Worm (Caenorhabditis elegans) whole organism, L2 larva: ENCODE measurements around the gene pqn-39.

ENCODE experiments used
- F13H6.1 ChIP-seq: sonication (generic microtip); optimal IDR thresholded peaks from 2 replicates; lab custom pipeline; 2016; ENCODE audit warnings: missing genetic modification characterization, missing compliant biosample characterization
- alr-1 ChIP-seq: fragments of 150-350 bp; optimal IDR thresholded peaks from 2 replicates; lab custom pipeline; 2014; ENCODE audit warnings: missing biosample characterization, missing genetic modification characterization
- aly-2 ChIP-seq: fragments of 150-350 bp; optimal IDR thresholded peaks from 2 replicates; lab custom pipeline; 2014; ENCODE audit warnings: missing biosample characterization, missing genetic modification characterization
- blmp-1 ChIP-seq: sonication (generic microtip); optimal IDR thresholded peaks from 2 replicates; lab custom pipeline; 2017; ENCODE audit warnings: missing genetic modification characterization, mild to moderate bottlenecking, missing compliant biosample characterization, antibody characterized with exemption, moderate library complexity; ENCODE audit not compliant: insufficient read depth
- ceh-16 ChIP-seq: fragments of 150-350 bp; optimal IDR thresholded peaks from 2 replicates; lab custom pipeline; 2014; ENCODE audit warnings: missing biosample characterization, missing genetic modification characterization
- ceh-82 ChIP-seq: fragments of 150-350 bp; optimal IDR thresholded peaks from 2 replicates; lab custom pipeline; 2014; ENCODE audit warnings: missing biosample characterization, missing genetic modification characterization
- crh-2 ChIP-seq: sonication (generic microtip); optimal IDR thresholded peaks from 2 replicates; lab custom pipeline; 2017; ENCODE audit warnings: missing biosample characterization, missing genetic modification characterization
- dmd-4 ChIP-seq: sonication (generic microtip); optimal IDR thresholded peaks from 2 replicates; lab custom pipeline; 2017; ENCODE audit warnings: missing biosample characterization, missing genetic modification characterization
- egl-27 ChIP-seq: sonication (generic microtip); optimal IDR thresholded peaks from 3 replicates; lab custom pipeline; 2017; ENCODE audit warnings: missing biosample characterization, missing genetic modification reagents, missing genetic modification characterization
- elt-1 ChIP-seq: fragments of 150-350 bp; optimal IDR thresholded peaks from 2 replicates; lab custom pipeline; 2014; ENCODE audit warnings: missing biosample characterization, missing genetic modification characterization
- elt-3 ChIP-seq: sonication (generic microtip); optimal IDR thresholded peaks from 2 replicates; lab custom pipeline; 2017; ENCODE audit warnings: missing biosample characterization, missing genetic modification characterization
- fos-1 ChIP-seq: fragments of 150-350 bp; optimal IDR thresholded peaks from 2 replicates; lab custom pipeline; 2014; ENCODE audit warnings: missing biosample characterization, missing genetic modification characterization
- lin-11 ChIP-seq: fragments of 150-350 bp; sonication (generic microtip); optimal IDR thresholded peaks from 2 replicates; lab custom pipeline; 2014; ENCODE audit warnings: missing biosample characterization, missing genetic modification characterization, inconsistent platforms, mixed read lengths
- lin-13 ChIP-seq: fragments of 150-350 bp; optimal IDR thresholded peaks from 2 replicates; lab custom pipeline; 2014; ENCODE audit warnings: missing biosample characterization, missing genetic modification reagents, missing genetic modification characterization
- lin-39 ChIP-seq: fragments of 150-350 bp; optimal IDR thresholded peaks from 2 replicates; lab custom pipeline; 2014; ENCODE audit warnings: missing biosample characterization, missing genetic modification reagents, missing genetic modification characterization
- lsy-2 ChIP-seq, 2 experiments: fragments of 150-350 bp in 1 of 2; sonication (generic microtip) in 1 of 2; optimal IDR thresholded peaks; 2 replicates each; lab custom pipeline; 2014 to 2017; ENCODE audit warnings: missing biosample characterization in 2 of 2, missing genetic modification characterization in 2 of 2
- mbf-1 ChIP-seq: sonication (generic microtip); optimal IDR thresholded peaks from 2 replicates; lab custom pipeline; 2017; ENCODE audit warnings: missing biosample characterization, missing genetic modification characterization
- nhr-10 ChIP-seq: sonication (generic microtip); optimal IDR thresholded peaks from 2 replicates; lab custom pipeline; 2017; ENCODE audit warnings: missing biosample characterization, missing genetic modification characterization
- nhr-11 ChIP-seq: fragments of 150-350 bp; optimal IDR thresholded peaks from 2 replicates; lab custom pipeline; 2014; ENCODE audit warnings: missing biosample characterization, missing genetic modification characterization
- nhr-12 ChIP-seq: fragments of 150-350 bp; optimal IDR thresholded peaks from 2 replicates; lab custom pipeline; 2014; ENCODE audit warnings: missing biosample characterization, missing genetic modification characterization
- nhr-21 ChIP-seq: fragments of 150-350 bp; optimal IDR thresholded peaks from 2 replicates; lab custom pipeline; 2014; ENCODE audit warnings: missing biosample characterization, missing genetic modification characterization
- nhr-23 ChIP-seq: fragments of 150-350 bp; optimal IDR thresholded peaks from 2 replicates; lab custom pipeline; 2014; ENCODE audit warnings: missing biosample characterization, missing genetic modification reagents, missing genetic modification characterization
- nhr-25 ChIP-seq: fragments of 150-350 bp; sonication (generic microtip); optimal IDR thresholded peaks from 3 replicates; lab custom pipeline; 2014; ENCODE audit warnings: missing biosample characterization, missing genetic modification characterization
- nhr-6 ChIP-seq: fragments of 150-350 bp; optimal IDR thresholded peaks from 2 replicates; lab custom pipeline; 2014; ENCODE audit warnings: missing biosample characterization, missing genetic modification characterization
- peb-1 ChIP-seq: fragments of 150-350 bp; optimal IDR thresholded peaks from 2 replicates; lab custom pipeline; 2014; ENCODE audit warnings: missing biosample characterization, missing genetic modification characterization
- sem-4 ChIP-seq: fragments of 150-350 bp; optimal IDR thresholded peaks from 2 replicates; lab custom pipeline; 2014; ENCODE audit warnings: missing biosample characterization, missing genetic modification reagents, missing genetic modification characterization
- skn-1 ChIP-seq: sonication (generic microtip); optimal IDR thresholded peaks from 2 replicates; lab custom pipeline; 2017; ENCODE audit warnings: missing biosample characterization, missing genetic modification characterization
- sma-3 ChIP-seq: sonication (generic microtip); optimal IDR thresholded peaks from 2 replicates; lab custom pipeline; 2016; ENCODE audit warnings: missing genetic modification reagents, missing genetic modification characterization, missing compliant biosample characterization
- sma-9 ChIP-seq, 2 experiments: fragments of 150-350 bp in 1 of 2; sonication (generic microtip) in 1 of 2; optimal IDR thresholded peaks; 2 replicates each; lab custom pipeline; 2014 to 2016; ENCODE audit warnings: missing genetic modification characterization in 2 of 2, mild to moderate bottlenecking in 1 of 2, missing biosample characterization in 1 of 2, missing compliant biosample characterization in 1 of 2, missing genetic modification reagents in 1 of 2, moderate library complexity in 1 of 2
- snpc-4 ChIP-seq: fragments of 150-350 bp; optimal IDR thresholded peaks from 2 replicates; lab custom pipeline; 2014; ENCODE audit warnings: missing biosample characterization, missing genetic modification characterization
- unc-39 ChIP-seq: fragments of 150-350 bp; optimal IDR thresholded peaks from 2 replicates; lab custom pipeline; 2014; ENCODE audit warnings: missing biosample characterization, missing genetic modification characterization
- unc-55 ChIP-seq: fragments of 150-350 bp; sonication (generic microtip); optimal IDR thresholded peaks from 3 replicates; lab custom pipeline; 2014; ENCODE audit warnings: missing biosample characterization, missing genetic modification reagents, missing genetic modification characterization
- unc-62 ChIP-seq: fragments of 150-350 bp; optimal IDR thresholded peaks from 2 replicates; lab custom pipeline; 2014; ENCODE audit warnings: missing biosample characterization, missing genetic modification reagents, missing genetic modification characterization
- zag-1 ChIP-seq: fragments of 150-350 bp; optimal IDR thresholded peaks from 2 replicates; lab custom pipeline; 2014; ENCODE audit warnings: missing biosample characterization, missing genetic modification characterization
- ztf-1 ChIP-seq: fragments of 200-800 bp; sonication (Bioruptor generic); conservative IDR thresholded peaks from 2 replicates; pipeline ENCODE4 v1.3.6; 2022; ENCODE audit warnings: missing genetic modification characterization, missing compliant biosample characterization
- ztf-4 ChIP-seq: fragments of 150-350 bp; optimal IDR thresholded peaks from 2 replicates; lab custom pipeline; 2014; ENCODE audit warnings: missing biosample characterization, missing genetic modification characterization

Gene pqn-39

DNA sequence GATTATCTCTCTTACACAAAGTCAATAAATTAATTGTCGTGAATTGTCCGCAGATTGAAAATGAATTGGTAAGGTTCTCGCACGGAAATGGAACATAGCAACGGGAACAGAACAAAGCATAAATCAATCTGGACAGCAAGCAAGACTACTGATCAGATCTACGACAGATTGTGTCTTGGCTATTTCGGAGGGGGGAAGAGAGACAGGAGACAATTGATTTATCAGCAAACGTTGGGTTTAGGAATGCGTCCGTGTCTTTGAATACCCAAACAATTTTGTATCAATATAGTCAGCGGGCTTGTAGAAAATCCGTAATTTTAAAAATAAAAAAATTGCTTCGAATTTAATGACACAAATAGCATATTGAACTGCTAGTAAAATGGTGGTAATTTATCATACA lies 27.2 kb downstream of the pqn-39 start (continued):
- no peak for TF ChIP-seq zag-1 (tag; lab: Kevin White, UChicago)
- TF ChIP-seq ceh-16, result peak; percentile 67
- no peak for TF ChIP-seq nhr-10 (tag; lab: Kevin White, UChicago)
- no peak for TF ChIP-seq ztf-1
- TF ChIP-seq lin-11, result no peak
- no peak for TF ChIP-seq skn-1
- no peak for TF ChIP-seq elt-1 (tag; lab: Kevin White, UChicago)
- no peak for TF ChIP-seq F13H6.1 (tag; lab: Kevin White, UChicago)
- no peak for TF ChIP-seq lin-39
- TF ChIP-seq unc-62 (GFP tag; lab: Kevin White, UChicago), result no peak
- peak; percentile 37 for TF ChIP-seq ztf-4
- no peak for TF ChIP-seq snpc-4 (tag; lab: Kevin White, UChicago)
- no peak for TF ChIP-seq mbf-1 (tag; lab: Kevin White, UChicago)
- TF ChIP-seq sem-4 (tag; lab: Kevin White, UChicago), result peak; percentile 38

DNA sequence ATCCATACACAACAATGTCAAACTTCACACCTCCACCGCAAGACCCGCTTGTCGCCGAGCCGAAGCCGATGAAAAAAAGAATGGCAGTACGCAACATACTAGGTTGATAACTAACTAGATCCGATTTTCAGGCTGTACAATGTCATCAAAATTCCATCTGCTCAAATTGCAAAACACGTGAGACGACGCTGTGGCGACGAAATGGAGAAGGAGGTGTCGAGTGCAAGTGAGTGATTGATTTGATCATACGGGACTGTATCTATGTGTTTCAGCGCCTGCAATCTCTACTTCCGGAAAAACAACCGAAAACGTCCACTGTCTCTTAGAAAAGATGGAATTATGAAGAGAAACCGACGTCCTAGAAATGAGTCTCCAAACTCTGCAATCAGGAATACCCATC lies 28.2 kb downstream of the pqn-39 start:
- TF ChIP-seq lin-11, result no peak
- peak; percentile 9 for TF ChIP-seq nhr-21 (tag; lab: Kevin White, UChicago)
- no peak for TF ChIP-seq lsy-2 (tag; optimal IDR thresholded peaks at IDR 0.05; lab: Kevin White, UChicago)

DNA sequence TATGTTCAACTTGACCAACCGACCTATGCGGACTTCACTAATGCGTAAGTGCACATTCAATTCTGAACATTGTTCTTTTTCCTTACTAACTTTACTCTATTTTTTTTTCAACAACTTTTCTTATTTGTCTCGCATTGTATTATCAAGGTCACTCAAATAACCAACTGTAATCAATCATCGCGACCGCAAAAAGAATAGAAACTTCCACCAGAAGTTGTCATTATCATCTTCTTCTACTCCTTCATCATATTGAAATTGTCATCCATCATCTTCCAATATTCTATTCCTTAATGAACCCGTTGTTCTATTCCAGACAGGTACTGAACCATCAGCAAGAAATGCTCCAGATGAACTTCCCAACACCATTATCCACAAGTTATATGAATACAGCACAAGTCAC lies 29.1 kb downstream of the pqn-39 start:
- TF ChIP-seq sem-4 (tag; lab: Kevin White, UChicago) (no peak), ztf-4 (no peak), nhr-21 (tag; lab: Kevin White, UChicago) (peak; percentile 19), nhr-25 (tag; lab: Kevin White, UChicago) (peak; percentile 19), sma-3 (GFP tag; lab: Kevin White, UChicago) (peak; percentile 5), aly-2 (tag; lab: Kevin White, UChicago) (no peak), skn-1 (no peak), zag-1 (tag; lab: Kevin White, UChicago) (no peak), sma-9 (GFP tag; optimal IDR thresholded peaks at IDR 0.05; lab: Kevin White, UChicago) (no peak), sma-9 (tag; optimal IDR thresholded peaks at IDR 0.05; lab: Kevin White, UChicago) (no peak)

- TF ChIP-seq nhr-23 (tag; lab: Kevin White, UChicago) (no peak), nhr-21 (tag; lab: Kevin White, UChicago) (peak; percentile 33), lin-13 (GFP tag; lab: Kevin White, UChicago) (no peak), ztf-1 (no peak), peb-1 (tag; lab: Kevin White, UChicago) (no peak), snpc-4 (tag; lab: Kevin White, UChicago) (no peak), ceh-82 (no peak), unc-39 (tag; lab: Kevin White, UChicago) (no peak), lsy-2 (tag; optimal IDR thresholded peaks at IDR 0.05; lab: Kevin White, UChicago) (peak in 1 of 2 experiments; percentile 31), elt-3 (tag; lab: Kevin White, UChicago) (peak; percentile 9), blmp-1 (no peak), alr-1 (tag; lab: Kevin White, UChicago) (no peak), sma-9 (GFP tag; optimal IDR thresholded peaks at IDR 0.05; lab: Kevin White, UChicago) (no peak), sma-9 (tag; optimal IDR thresholded peaks at IDR 0.05; lab: Kevin White, UChicago) (no peak), nhr-6 (no peak), egl-27 (tag; lab: Kevin White, UChicago) (no peak), dmd-4 (no peak), unc-55 (GFP tag; lab: Kevin White, UChicago) (no peak), crh-2 (tag; lab: Kevin White, UChicago) (no peak), nhr-12 (tag; lab: Kevin White, UChicago) (no peak)
Measured at ce11 chrX:13937910-13938309, 30.6 kb downstream of the pqn-39 start.

ce11 chrX:13937350-13937749 lies 31.1 kb downstream of the pqn-39 start:
- peak; percentile 59 for TF ChIP-seq elt-3 (tag; lab: Kevin White, UChicago)
- no peak for TF ChIP-seq lin-11
- peak; percentile 86 for TF ChIP-seq sma-9 (GFP tag; optimal IDR thresholded peaks at IDR 0.05; lab: Kevin White, UChicago)
- no peak for TF ChIP-seq sma-9 (tag; optimal IDR thresholded peaks at IDR 0.05; lab: Kevin White, UChicago)
- TF ChIP-seq nhr-10 (tag; lab: Kevin White, UChicago), result no peak
- TF ChIP-seq sma-3 (GFP tag; lab: Kevin White, UChicago), result peak; percentile 17
- no peak for TF ChIP-seq unc-55 (GFP tag; lab: Kevin White, UChicago)
- peak; percentile 54 for TF ChIP-seq fos-1 (tag; lab: Kevin White, UChicago)
- no peak for TF ChIP-seq nhr-11
- peak; percentile 22 for TF ChIP-seq crh-2 (tag; lab: Kevin White, UChicago)
- TF ChIP-seq dmd-4, result no peak
